Worm (Caenorhabditis elegans) whole organism, L2 larva: ENCODE measurements around the gene T28A11.18.

Source experiments
- ZK546.5 ChIP-seq: sonication (generic microtip); optimal IDR thresholded peaks from 2 replicates; lab custom pipeline; 2017; ENCODE audit warnings: missing biosample characterization, missing genetic modification characterization
- ceh-16 ChIP-seq: fragments of 150-350 bp; optimal IDR thresholded peaks from 2 replicates; lab custom pipeline; 2014; ENCODE audit warnings: missing biosample characterization, missing genetic modification characterization
- ceh-82 ChIP-seq: fragments of 150-350 bp; optimal IDR thresholded peaks from 2 replicates; lab custom pipeline; 2014; ENCODE audit warnings: missing biosample characterization, missing genetic modification characterization
- mdl-1 ChIP-seq, 2 experiments: fragments of 150-350 bp in 1 of 2; sonication (generic microtip) in 1 of 2; optimal IDR thresholded peaks; 2 replicates each; lab custom pipeline; 2017; ENCODE audit warnings: missing biosample characterization in 2 of 2, missing genetic modification characterization in 2 of 2
- nhr-12 ChIP-seq: fragments of 150-350 bp; optimal IDR thresholded peaks from 2 replicates; lab custom pipeline; 2014; ENCODE audit warnings: missing biosample characterization, missing genetic modification characterization
- snpc-4 ChIP-seq: fragments of 150-350 bp; optimal IDR thresholded peaks from 2 replicates; lab custom pipeline; 2014; ENCODE audit warnings: missing biosample characterization, missing genetic modification characterization
- unc-39 ChIP-seq: fragments of 150-350 bp; optimal IDR thresholded peaks from 2 replicates; lab custom pipeline; 2014; ENCODE audit warnings: missing biosample characterization, missing genetic modification characterization

ce11 chrV:3241175-3241574 is 26.7 kb downstream of the T28A11.18 start, which contains the start of gene srj-11:
- no peak for TF ChIP-seq ceh-16 (tag; lab: Kevin White, UChicago)
- no peak for TF ChIP-seq mdl-1 (tag; optimal IDR thresholded peaks at IDR 0.05; lab: Kevin White, UChicago)
- TF ChIP-seq ceh-82 (tag; lab: Kevin White, UChicago) = no peak
- no peak for TF ChIP-seq nhr-12 (tag; lab: Kevin White, UChicago)
- no peak for TF ChIP-seq ZK546.5 (tag; lab: Kevin White, UChicago)
- TF ChIP-seq snpc-4 (tag; lab: Kevin White, UChicago) = no peak
- TF ChIP-seq unc-39 (tag; lab: Kevin White, UChicago) = no peak
